Worm (Caenorhabditis elegans) whole organism, L2 larva: ENCODE measurements around the gene msrp-7.

Source experiments
- aly-2 ChIP-seq: fragments of 150-350 bp; optimal IDR thresholded peaks from 2 replicates; lab custom pipeline; 2014; ENCODE audit warnings: missing biosample characterization, missing genetic modification characterization
- ama-1 ChIP-seq: fragments of 150-350 bp; optimal IDR thresholded peaks from 2 replicates; lab custom pipeline; 2018; ENCODE audit warnings: inconsistent platforms
- mdl-1 ChIP-seq, 2 experiments: fragments of 150-350 bp in 1 of 2; sonication (generic microtip) in 1 of 2; optimal IDR thresholded peaks; 2 replicates each; lab custom pipeline; 2017; ENCODE audit warnings: missing biosample characterization in 2 of 2, missing genetic modification characterization in 2 of 2
- nhr-77 ChIP-seq: fragments of 150-350 bp; optimal IDR thresholded peaks from 2 replicates; lab custom pipeline; 2014; ENCODE audit warnings: missing biosample characterization, missing genetic modification characterization

DNA sequence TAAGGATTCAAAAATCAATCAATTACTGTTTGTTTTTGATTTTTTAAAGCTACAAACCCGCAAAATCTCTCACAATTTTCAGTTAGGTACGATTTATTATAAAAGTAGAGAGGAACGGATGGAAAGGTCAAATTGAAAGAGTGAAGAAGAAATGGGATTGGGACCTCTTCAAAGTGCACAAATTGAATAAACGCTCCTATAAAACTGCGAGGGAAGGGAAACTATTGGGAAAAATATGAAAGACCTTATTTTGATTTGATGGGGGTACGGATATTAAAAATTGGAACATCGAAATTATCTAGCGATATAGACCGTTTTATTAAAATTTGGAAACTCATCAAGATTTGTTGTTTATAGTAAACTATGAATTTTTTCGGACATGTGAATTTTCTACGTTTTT is 44.0 kb upstream of the msrp-7 start:
- TF ChIP-seq aly-2 (no peak), nhr-77 (tag; lab: Kevin White, UChicago) (no peak), mdl-1 (tag; optimal IDR thresholded peaks at IDR 0.05; lab: Kevin White, UChicago) (no peak), ama-1 (lab: Kevin White, UChicago) (no peak)
